Worm (Caenorhabditis elegans) whole organism, L3 larva: ENCODE measurements around the gene B0035.15.
"Not testable (repeated sequence)": the region's sequence is repeated elsewhere in the genome, so short reads cannot be mapped to it uniquely, and the experiment has no call there.

Experiments
- nhr-28 ChIP-seq: fragments of 150-350 bp; optimal IDR thresholded peaks from 2 replicates; lab custom pipeline; 2014; ENCODE audit warnings: missing biosample characterization, missing genetic modification characterization
- nhr-77 ChIP-seq: fragments of 150-350 bp; optimal IDR thresholded peaks from 2 replicates; lab custom pipeline; 2014; ENCODE audit warnings: missing biosample characterization, missing genetic modification characterization

- not testable (repeated sequence) for TF ChIP-seq nhr-28; nhr-77 (tag; lab: Kevin White, UChicago)
These were observed 35.0 kb downstream of the B0035.15 start, which contains the start of gene col-126 for ce11 chrIV:11263101-11263500.
